Fruit fly (Drosophila melanogaster) Kc167 (cell line): ENCODE data around the gene CG11786.

Experiments
- Sin3A ChIP-seq: fragments of >200 bp; optimal IDR thresholded peaks from 2 replicates; lab custom pipeline; 2018; ENCODE audit warnings: missing external identifiers
- h ChIP-seq: fragments of >200 bp; optimal IDR thresholded peaks from 3 replicates; lab custom pipeline; 2018; ENCODE audit warnings: missing external identifiers
- psq ChIP-seq: fragments of >200 bp; optimal IDR thresholded peaks from 2 replicates; lab custom pipeline; 2017; ENCODE audit warnings: missing external identifiers
- ttk ChIP-seq: sonication (Bioruptor generic); optimal IDR thresholded peaks from 2 replicates; lab custom pipeline; 2017; ENCODE audit warnings: missing external identifiers

DNA sequence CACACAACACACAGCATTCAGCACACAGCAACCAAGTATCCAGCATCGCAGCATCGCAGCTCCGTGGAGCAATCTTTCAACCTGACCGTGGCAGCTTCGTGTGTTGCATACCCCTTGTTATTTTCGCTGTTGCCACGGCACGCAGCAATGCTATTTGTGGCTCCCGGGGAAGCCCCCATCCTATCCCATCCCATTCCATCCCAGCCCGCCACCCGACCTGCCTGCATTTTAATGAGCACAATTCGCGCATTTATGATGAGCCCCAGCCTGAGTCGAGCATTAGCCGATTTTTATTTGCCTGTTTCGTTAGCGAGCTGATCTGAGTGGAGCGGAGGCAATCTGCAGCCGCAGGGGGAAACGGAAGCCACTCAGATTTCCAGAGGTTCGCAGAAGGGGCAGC lies 46.5 kb upstream of the CG11786 start:
- TF ChIP-seq psq (lab: Kevin White, UChicago) = no peak
- TF ChIP-seq Sin3A (lab: Kevin White, UChicago) = no peak
- TF ChIP-seq h (lab: Kevin White, UChicago) = no peak
- no peak for TF ChIP-seq ttk (lab: Kevin White, UChicago)
